Fruit fly (Drosophila melanogaster): ENCODE measurements around the gene Trmt61.

The Trmt61 gene

dm6 chr3R:26036153-26037144, 22.8 kb upstream of the Trmt61 start (continued):
- TF ChIP-seq zen (tag; optimal IDR thresholded peaks at IDR 0.05) (peak; percentile 97), CG11695 (GFP tag; IDR thresholded peaks at IDR 0.05) (peak; percentile 83), jumu (GFP tag; optimal IDR thresholded peaks at IDR 0.05) (peak; percentile 63), Hand (GFP tag; optimal IDR thresholded peaks at IDR 0.05) (peak; percentile 12), CG5245 (GFP tag; optimal IDR thresholded peaks at IDR 0.05) (peak; percentile 52), CG17912 (GFP tag; optimal IDR thresholded peaks at IDR 0.05) (no peak), bcd (GFP tag; optimal IDR thresholded peaks at IDR 0.05) (peak; percentile 78), so (GFP tag; IDR thresholded peaks at IDR 0.05) (peak; percentile 45; the same call in 1 of the 3 replicates), CG2678 (tag; optimal IDR thresholded peaks at IDR 0.05) (peak; percentile 95), CG30431 (GFP tag; optimal IDR thresholded peaks at IDR 0.05) (peak; percentile 86), org-1 (GFP tag; optimal IDR thresholded peaks at IDR 0.05) (peak; percentile 90), ac (GFP tag; optimal IDR thresholded peaks at IDR 0.05) (peak; percentile 94), Dad (GFP tag; optimal IDR thresholded peaks at IDR 0.05) (peak; percentile 62), pita (GFP tag; optimal IDR thresholded peaks at IDR 0.05) (no peak), sisA (GFP tag; IDR thresholded peaks at IDR 0.05) (peak; percentile 53; the same call in 1 of the 2 replicates), CG8478 (optimal IDR thresholded peaks at IDR 0.05) (no peak), CG11247 (GFP tag; IDR thresholded peaks at IDR 0.05) (no peak), grn (GFP tag; optimal IDR thresholded peaks at IDR 0.05) (peak; percentile 45), dysf (GFP tag; IDR thresholded peaks at IDR 0.05) (peak; percentile 74; the same call in 2 of the 3 replicates), CG4820 (GFP tag; optimal IDR thresholded peaks at IDR 0.05) (peak; percentile 88), Xbp1 (GFP tag; optimal IDR thresholded peaks at IDR 0.05) (peak; percentile 71), nerfin-2 (GFP tag; IDR thresholded peaks at IDR 0.05; ENCODE audit: partially characterized antibody) (no peak), odd (GFP tag; optimal IDR thresholded peaks at IDR 0.05) (peak; percentile 87), tna (GFP tag; IDR thresholded peaks at IDR 0.05; ENCODE audit: partially characterized antibody) (no peak), CG3838 (GFP tag; optimal IDR thresholded peaks at IDR 0.05) (peak; percentile 36), CG8388 (GFP tag; optimal IDR thresholded peaks at IDR 0.05) (peak; percentile 95), CG13775 (GFP tag; optimal IDR thresholded peaks at IDR 0.05) (peak; percentile 91), oc (tag; optimal IDR thresholded peaks at IDR 0.05) (peak; percentile 84), CG31365 (tag; optimal IDR thresholded peaks at IDR 0.05) (peak; percentile 25), CG6175 (GFP tag; IDR thresholded peaks at IDR 0.05) (no peak), insv (GFP tag; optimal IDR thresholded peaks at IDR 0.05) (peak; percentile 31 to 37), cad (GFP tag; optimal IDR thresholded peaks at IDR 0.05) (peak; percentile 15), Hr51 (GFP tag; optimal IDR thresholded peaks at IDR 0.05) (peak; percentile 33 to 74), Gsc (GFP tag; IDR thresholded peaks at IDR 0.05) (peak; percentile 51; the same call in 1 of the 2 replicates), HHEX (GFP tag; optimal IDR thresholded peaks at IDR 0.05) (peak; percentile 77), sob (GFP tag; IDR thresholded peaks at IDR 0.05) (0 out of 2 replicates have a peak, but pooled peaks have one; percentile 24), slp2 (GFP tag; optimal IDR thresholded peaks at IDR 0.05) (peak; percentile 73), ci (GFP tag; IDR thresholded peaks at IDR 0.05) (peak; percentile 57; the same call in 2 of the 3 replicates), CG3726 (GFP tag; IDR thresholded peaks at IDR 0.05) (no peak), CG14014 (GFP tag; IDR thresholded peaks at IDR 0.05) (no peak), CG5953 (GFP tag; IDR thresholded peaks at IDR 0.05) (no peak), Hey (tag; optimal IDR thresholded peaks at IDR 0.05) (no peak), mam (GFP tag; optimal IDR thresholded peaks at IDR 0.05) (peak; percentile 30), en (GFP tag; optimal IDR thresholded peaks at IDR 0.05) (peak; percentile 82), CG18619 (GFP tag; optimal IDR thresholded peaks at IDR 0.05) (peak; percentile 84), HmgD (GFP tag; optimal IDR thresholded peaks at IDR 0.05) (no peak), CG6791 (GFP tag; IDR thresholded peaks at IDR 0.05; ENCODE audit: partially characterized antibody) (peak; percentile 67; the same call in 2 of the 3 replicates), CG7963 (GFP tag; IDR thresholded peaks at IDR 0.05; ENCODE audit: partially characterized antibody) (no peak)
